Fruit fly (Drosophila melanogaster) whole organism, pupa: Measurements from ENCODE around the gene fz.

Experiments used
- CG10348 ChIP-seq: fragments of 200-800 bp; sonication (Bioruptor generic); IDR thresholded peaks from 2 replicates; pipeline ENCODE4 v1.3.6; 2022; ENCODE audit warnings: missing biosample characterization, missing genetic modification characterization
- CG12605 ChIP-seq: fragments of 200-800 bp; sonication (Bioruptor generic); IDR thresholded peaks from 2 replicates; pipeline ENCODE4 v1.3.6; 2022; ENCODE audit warnings: missing biosample characterization, missing genetic modification characterization
- CG13204 ChIP-seq: fragments of 200-800 bp; sonication (Bioruptor generic); optimal IDR thresholded peaks from 2 replicates; lab custom pipeline; 2018; ENCODE audit warnings: missing biosample characterization, mild to moderate bottlenecking, missing genetic modification characterization, moderate library complexity
- CG14655 ChIP-seq: fragments of 200-800 bp; sonication (Bioruptor generic); optimal IDR thresholded peaks from 3 replicates; lab custom pipeline; 2017; ENCODE audit warnings: mild to moderate bottlenecking, missing biosample characterization, missing genetic modification reagents, missing genetic modification characterization
- CG15710 ChIP-seq: fragments of 200-800 bp; sonication (Bioruptor generic); optimal IDR thresholded peaks from 2 replicates; lab custom pipeline; 2018; ENCODE audit warnings: missing biosample characterization, mild to moderate bottlenecking, missing genetic modification characterization, moderate library complexity
- CG17806 ChIP-seq: fragments of 200-800 bp; sonication (Bioruptor generic); optimal IDR thresholded peaks from 2 replicates; lab custom pipeline; 2018; ENCODE audit warnings: missing biosample characterization, mild to moderate bottlenecking, missing genetic modification characterization, moderate library complexity
- CG32121 ChIP-seq: fragments of 200-800 bp; sonication (Bioruptor generic); IDR thresholded peaks from 2 replicates; pipeline ENCODE4 v1.3.6; 2022; ENCODE audit warnings: missing biosample characterization, missing genetic modification characterization
- CG34367 ChIP-seq: fragments of 200-800 bp; sonication (Bioruptor generic); optimal IDR thresholded peaks from 2 replicates; lab custom pipeline; 2018; ENCODE audit warnings: missing biosample characterization, mild to moderate bottlenecking, missing genetic modification characterization
- CG4496 ChIP-seq: fragments of 200-800 bp; sonication (Bioruptor generic); IDR thresholded peaks from 3 replicates; pipeline ENCODE4 v1.3.6; 2022; ENCODE audit warnings: missing biosample characterization, missing genetic modification characterization
- CG8159 ChIP-seq: fragments of 200-800 bp; sonication (Bioruptor generic); optimal IDR thresholded peaks from 3 replicates; lab custom pipeline; 2018; ENCODE audit warnings: missing biosample characterization, mild to moderate bottlenecking, missing genetic modification characterization, moderate library complexity
- CG8301 ChIP-seq: fragments of 200-800 bp; sonication (Bioruptor generic); optimal IDR thresholded peaks from 2 replicates; lab custom pipeline; 2018; ENCODE audit warnings: missing biosample characterization, mild to moderate bottlenecking, missing genetic modification characterization
- CG9948 ChIP-seq: fragments of 200-800 bp; sonication (Bioruptor generic); optimal IDR thresholded peaks from 2 replicates; lab custom pipeline; 2018; ENCODE audit warnings: missing biosample characterization, mild to moderate bottlenecking, missing genetic modification characterization, moderate library complexity
- D1 ChIP-seq: fragments of 200-800 bp; sonication (Bioruptor generic); optimal IDR thresholded peaks from 2 replicates; lab custom pipeline; 2018; ENCODE audit warnings: missing biosample characterization, mild to moderate bottlenecking, missing genetic modification characterization, moderate library complexity
- EcR ChIP-seq: fragments of 200-800 bp; sonication (Bioruptor generic); optimal IDR thresholded peaks from 3 replicates; lab custom pipeline; 2019; ENCODE audit warnings: missing biosample characterization, missing genetic modification characterization, mild to moderate bottlenecking, moderate library complexity, missing genetic modification reagents
- Ets98B ChIP-seq: fragments of 200-800 bp; sonication (Bioruptor generic); IDR thresholded peaks from 2 replicates; pipeline ENCODE4 v1.3.6; 2022; ENCODE audit warnings: missing biosample characterization, missing genetic modification characterization
- Pif1A ChIP-seq: fragments of 200-800 bp; sonication (Bioruptor generic); optimal IDR thresholded peaks from 3 replicates; lab custom pipeline; 2016; ENCODE audit warnings: missing biosample characterization, missing genetic modification characterization
- Pif1B ChIP-seq: fragments of 200-800 bp; sonication (Bioruptor generic); optimal IDR thresholded peaks from 3 replicates; lab custom pipeline; 2016; ENCODE audit warnings: missing biosample characterization, missing genetic modification characterization
- Snoo ChIP-seq: fragments of 200-800 bp; sonication (Bioruptor generic); optimal IDR thresholded peaks from 3 replicates; lab custom pipeline; 2017; ENCODE audit warnings: missing biosample characterization, mild to moderate bottlenecking, missing genetic modification characterization, inconsistent platforms
- fd96Ca ChIP-seq: fragments of 200-800 bp; sonication (Bioruptor generic); IDR thresholded peaks from 3 replicates; pipeline ENCODE4 v1.3.6; 2022; ENCODE audit warnings: missing biosample characterization, missing genetic modification characterization
- gl ChIP-seq: fragments of 200-800 bp; sonication (Bioruptor generic); optimal IDR thresholded peaks from 2 replicates; lab custom pipeline; 2018; ENCODE audit warnings: missing biosample characterization, mild to moderate bottlenecking, missing genetic modification characterization
- rn ChIP-seq: fragments of 200-800 bp; sonication (Bioruptor generic); IDR thresholded peaks from 2 replicates; pipeline ENCODE4 v1.3.6; 2022; ENCODE audit warnings: missing biosample characterization, missing genetic modification characterization

fz gene

dm6 chr3L:14239325-14239724 lies 34.8 kb upstream of the fz start:
- TF ChIP-seq CG34367 = peak; percentile 31
- TF ChIP-seq Pif1B (GFP tag; lab: Kevin White, UChicago) = peak; percentile 46
- peak; percentile 43 for TF ChIP-seq Snoo (tag; lab: Kevin White, UChicago)
- TF ChIP-seq fd96Ca = no peak
- TF ChIP-seq CG14655 (GFP tag; lab: Kevin White, UChicago) = peak; percentile 90
- peak; percentile 18 for TF ChIP-seq CG15710
- TF ChIP-seq CG9948 (tag; lab: Kevin White, UChicago) = peak; percentile 73
- TF ChIP-seq rn (GFP tag; lab: Robert Waterston, UW) = no peak
- TF ChIP-seq CG32121 (GFP tag; lab: Robert Waterston, UW) = peak; percentile 76
- peak; percentile 47 for TF ChIP-seq CG12605 (GFP tag; lab: Robert Waterston, UW)
- no peak for TF ChIP-seq EcR (GFP tag; lab: Kevin White, UChicago)
- peak; percentile 68 for TF ChIP-seq Pif1A
- TF ChIP-seq gl (tag; lab: Kevin White, UChicago) = peak; percentile 24
- TF ChIP-seq CG17806 (tag; lab: Kevin White, UChicago) = peak; percentile 56
- TF ChIP-seq CG13204 = no peak
- no peak; the same call in 1 of the 2 replicates for TF ChIP-seq Ets98B (GFP tag; lab: Robert Waterston, UW)
- TF ChIP-seq D1 = peak; percentile 61
- TF ChIP-seq CG10348 (GFP tag; lab: Robert Waterston, UW) = no peak
- TF ChIP-seq CG8301 (tag; lab: Kevin White, UChicago) = peak; percentile 85
- TF ChIP-seq CG8159 (tag; lab: Kevin White, UChicago) = peak; percentile 53
- no peak for TF ChIP-seq CG4496

- no peak for TF ChIP-seq CG4496
- peak; percentile 56 for TF ChIP-seq Pif1A
- TF ChIP-seq CG9948 (tag; lab: Kevin White, UChicago) = peak; percentile 51
- TF ChIP-seq EcR (GFP tag; lab: Kevin White, UChicago) = no peak
- peak; percentile 53 for TF ChIP-seq CG17806 (tag; lab: Kevin White, UChicago)
- no peak for TF ChIP-seq CG32121 (GFP tag; lab: Robert Waterston, UW)
- TF ChIP-seq CG8301 (tag; lab: Kevin White, UChicago) = peak; percentile 48
- no peak for TF ChIP-seq Ets98B (GFP tag; lab: Robert Waterston, UW)
- TF ChIP-seq CG14655 (GFP tag; lab: Kevin White, UChicago) = peak; percentile 60
- TF ChIP-seq CG15710 = peak; percentile 59
- TF ChIP-seq CG12605 (GFP tag; lab: Robert Waterston, UW) = no peak
- peak; percentile 32 for TF ChIP-seq CG34367
- TF ChIP-seq Pif1B (GFP tag; lab: Kevin White, UChicago) = peak; percentile 36
- TF ChIP-seq rn (GFP tag; lab: Robert Waterston, UW) = no peak
- no peak for TF ChIP-seq D1
- TF ChIP-seq gl (tag; lab: Kevin White, UChicago) = no peak
- peak; percentile 21 for TF ChIP-seq Snoo (tag; lab: Kevin White, UChicago)
- peak; percentile 73 for TF ChIP-seq CG8159 (tag; lab: Kevin White, UChicago)
- TF ChIP-seq CG13204 = no peak
- no peak for TF ChIP-seq CG10348 (GFP tag; lab: Robert Waterston, UW)
These were observed 33.1 kb upstream of the fz start for dm6 chr3L:14241065-14241464.

- TF ChIP-seq CG9948 (tag; lab: Kevin White, UChicago) (peak; percentile 56), CG34367 (no peak), CG8159 (tag; lab: Kevin White, UChicago) (peak; percentile 79), CG4496 (peak; percentile 72; the same call in 2 of the 3 replicates), CG14655 (GFP tag; lab: Kevin White, UChicago) (peak; percentile 85), rn (GFP tag; lab: Robert Waterston, UW) (0 out of 2 replicates have a peak, but pooled peaks have one; percentile 15), EcR (GFP tag; lab: Kevin White, UChicago) (no peak), Pif1A (peak; percentile 59), Snoo (tag; lab: Kevin White, UChicago) (peak; percentile 65), D1 (no peak), gl (tag; lab: Kevin White, UChicago) (no peak), CG17806 (tag; lab: Kevin White, UChicago) (peak; percentile 13), CG12605 (GFP tag; lab: Robert Waterston, UW) (peak; percentile 56), Ets98B (GFP tag; lab: Robert Waterston, UW) (peak; percentile 49; the same call in 1 of the 2 replicates), CG13204 (no peak), CG32121 (GFP tag; lab: Robert Waterston, UW) (peak; percentile 64), Pif1B (GFP tag; lab: Kevin White, UChicago) (peak; percentile 53), CG15710 (peak; percentile 57), CG10348 (GFP tag; lab: Robert Waterston, UW) (no peak), fd96Ca (no peak), CG8301 (tag; lab: Kevin White, UChicago) (peak; percentile 84)
These were observed 20.7 kb upstream of the fz start for dm6 chr3L:14253455-14253854.

- TF ChIP-seq D1 (no peak), CG14655 (GFP tag; lab: Kevin White, UChicago) (no peak), CG8159 (tag; lab: Kevin White, UChicago) (no peak), Snoo (tag; lab: Kevin White, UChicago) (no peak), gl (tag; lab: Kevin White, UChicago) (no peak), CG32121 (GFP tag; lab: Robert Waterston, UW) (no peak), CG4496 (no peak), EcR (GFP tag; lab: Kevin White, UChicago) (no peak), fd96Ca (no peak), CG13204 (no peak), CG15710 (no peak), CG12605 (GFP tag; lab: Robert Waterston, UW) (no peak), CG9948 (tag; lab: Kevin White, UChicago) (no peak), CG8301 (tag; lab: Kevin White, UChicago) (no peak)
- TF ChIP-seq, all 21 proteins: peak for 0
These were observed 11.4 kb upstream of the fz start for dm6 chr3L:14262770-14263169.
